Worm (Caenorhabditis elegans): ENCODE measurements around the gene K08F8.7.

DNA sequence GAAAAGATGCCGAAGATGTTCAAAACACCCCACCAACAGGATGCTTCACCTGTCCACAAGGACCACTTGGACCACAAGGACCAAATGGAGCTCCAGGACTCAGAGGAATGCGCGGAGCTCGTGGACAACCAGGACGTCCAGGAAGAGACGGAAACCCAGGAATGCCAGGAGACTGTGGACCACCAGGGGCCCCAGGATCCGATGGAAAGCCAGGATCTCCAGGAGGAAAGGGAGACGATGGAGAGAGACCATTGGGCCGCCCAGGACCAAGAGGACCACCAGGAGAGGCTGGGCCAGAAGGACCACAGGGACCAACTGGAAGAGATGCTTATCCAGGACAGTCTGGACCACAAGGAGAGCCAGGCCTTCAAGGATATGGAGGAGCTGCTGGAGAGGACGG, 21.5 kb downstream of the K08F8.7 start:
- TF ChIP-seq ceh-82 (tag; optimal IDR thresholded peaks at IDR 0.05) (no peak), F13H6.1 (tag; optimal IDR thresholded peaks at IDR 0.05) (no peak), lsy-2 (tag; optimal IDR thresholded peaks at IDR 0.05) (no peak)

Measured in whole organism, L2 larva.